Worm (Caenorhabditis elegans) whole organism, mixed stage, embryonic: ENCODE measurements around the gene B0228.8.

Experiments
- M03D4.4 ChIP-seq: sonication (generic microtip); optimal IDR thresholded peaks from 2 replicates; lab custom pipeline; 2017; ENCODE audit warnings: mild to moderate bottlenecking, missing genetic modification characterization, missing compliant biosample characterization
- ces-1 ChIP-seq: fragments of 150-350 bp; optimal IDR thresholded peaks from 2 replicates; lab custom pipeline; 2014; ENCODE audit warnings: missing biosample characterization, missing genetic modification reagents, missing genetic modification characterization
- cnd-1 ChIP-seq: fragments of 200-800 bp; sonication (Bioruptor generic); optimal IDR thresholded peaks from 2 replicates; lab custom pipeline; 2018; ENCODE audit warnings: mild to moderate bottlenecking, missing genetic modification characterization, missing compliant biosample characterization
- elt-3 ChIP-seq: fragments of 150-350 bp; optimal IDR thresholded peaks from 2 replicates; lab custom pipeline; 2014; ENCODE audit warnings: missing biosample characterization, missing genetic modification characterization
- mab-5 ChIP-seq: fragments of 150-350 bp; optimal IDR thresholded peaks from 2 replicates; lab custom pipeline; 2014; ENCODE audit warnings: missing biosample characterization, missing genetic modification characterization
- mep-1 ChIP-seq: fragments of 150-350 bp; optimal IDR thresholded peaks from 2 replicates; lab custom pipeline; 2017; ENCODE audit warnings: missing biosample characterization, missing genetic modification reagents, missing genetic modification characterization, inconsistent platforms
- nhr-12 ChIP-seq: fragments of 150-350 bp; optimal IDR thresholded peaks from 2 replicates; lab custom pipeline; 2014; ENCODE audit warnings: missing biosample characterization, missing genetic modification characterization
- nhr-237 ChIP-seq: fragments of 150-350 bp; optimal IDR thresholded peaks from 2 replicates; lab custom pipeline; 2014; ENCODE audit warnings: missing biosample characterization, missing genetic modification characterization
- nhr-28 ChIP-seq: fragments of 150-350 bp; optimal IDR thresholded peaks from 2 replicates; lab custom pipeline; 2014; ENCODE audit warnings: missing biosample characterization, missing genetic modification characterization
- pha-4 ChIP-seq: fragments of 150-350 bp; optimal IDR thresholded peaks from 2 replicates; lab custom pipeline; 2018; ENCODE audit warnings: missing biosample characterization, missing genetic modification reagents, missing genetic modification characterization
- snpc-4 ChIP-seq: fragments of 150-350 bp; optimal IDR thresholded peaks from 2 replicates; lab custom pipeline; 2014; ENCODE audit warnings: missing biosample characterization, missing genetic modification characterization
- unc-62 ChIP-seq: fragments of 150-350 bp; optimal IDR thresholded peaks from 2 replicates; lab custom pipeline; 2014; ENCODE audit warnings: missing biosample characterization, missing genetic modification reagents, missing genetic modification characterization
- zip-8 ChIP-seq: fragments of 150-350 bp; optimal IDR thresholded peaks from 2 replicates; lab custom pipeline; 2014; ENCODE audit warnings: missing biosample characterization, missing genetic modification characterization
- ztf-11 ChIP-seq: fragments of 150-350 bp; optimal IDR thresholded peaks from 2 replicates; lab custom pipeline; 2014; ENCODE audit warnings: missing biosample characterization, missing genetic modification characterization

- TF ChIP-seq unc-62 (GFP tag; lab: Kevin White, UChicago) (no peak), snpc-4 (tag; lab: Kevin White, UChicago) (no peak), M03D4.4 (no peak), ces-1 (GFP tag; lab: Kevin White, UChicago) (peak; percentile 90), nhr-237 (tag; lab: Kevin White, UChicago) (no peak), cnd-1 (peak; percentile 64), elt-3 (tag; lab: Kevin White, UChicago) (no peak), ztf-11 (tag; lab: Kevin White, UChicago) (peak; percentile 62), mab-5 (no peak), nhr-28 (tag; lab: Kevin White, UChicago) (no peak), nhr-12 (tag; lab: Kevin White, UChicago) (no peak), zip-8 (no peak), pha-4 (tag; lab: Kevin White, UChicago) (no peak), mep-1 (no peak)
Measured at ce11 chrII:7809358-7809914, 48.1 kb upstream of the B0228.8 start.
